Worm (Caenorhabditis elegans): Measurements from ENCODE around the gene C05C10.5.

DNA sequence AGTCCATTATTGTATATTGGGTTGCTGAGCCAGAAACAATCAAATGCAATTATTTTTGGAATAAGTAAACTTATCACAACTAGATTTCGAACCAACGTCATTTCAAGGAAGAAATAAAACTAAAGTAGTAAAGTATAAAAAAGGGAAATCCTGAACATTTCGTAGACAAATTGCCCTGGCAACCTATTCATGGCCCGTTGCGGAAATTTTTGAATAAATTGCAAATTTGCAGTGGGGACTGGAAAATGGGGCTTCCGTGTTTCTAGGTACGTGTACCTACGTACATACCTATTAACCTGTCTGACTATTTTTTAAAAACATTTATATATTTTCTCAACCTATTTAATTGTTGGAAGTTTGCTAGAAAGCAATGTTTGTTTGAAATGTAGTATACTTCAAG is 23.8 kb upstream of the C05C10.5 start, which contains the start of gene F26C11.3:
- TF ChIP-seq unc-62 (GFP tag; optimal IDR thresholded peaks at IDR 0.05 in 1 of 2) = no peak
- no peak for TF ChIP-seq unc-62 (tag; optimal IDR thresholded peaks at IDR 0.05)
- TF ChIP-seq egl-27 (tag; optimal IDR thresholded peaks at IDR 0.05) = no peak
- TF ChIP-seq pqm-1 (tag; optimal IDR thresholded peaks at IDR 0.05) = no peak
- no peak for TF ChIP-seq daf-16 (GFP tag; optimal IDR thresholded peaks at IDR 0.05)
- TF ChIP-seq daf-16 (tag; optimal IDR thresholded peaks at IDR 0.05) = no peak
- TF ChIP-seq daf-12 (tag; optimal IDR thresholded peaks at IDR 0.05) = no peak
- no peak for TF ChIP-seq attf-4 (tag; optimal IDR thresholded peaks at IDR 0.05)
- no peak for TF ChIP-seq dpl-1 (GFP tag; optimal IDR thresholded peaks at IDR 0.05)
- no peak for TF ChIP-seq mep-1 (tag; optimal IDR thresholded peaks at IDR 0.05)
- TF ChIP-seq zip-11 (GFP tag; IDR thresholded peaks at IDR 0.05) = no peak
- TF ChIP-seq jun-1 (tag; optimal IDR thresholded peaks at IDR 0.05) = no peak
- no peak for TF ChIP-seq skn-1 (tag; optimal IDR thresholded peaks at IDR 0.05)
- TF ChIP-seq tag-97 (GFP tag; IDR thresholded peaks at IDR 0.05) = no peak
- no peak for TF ChIP-seq dve-1 (tag; optimal IDR thresholded peaks at IDR 0.05; ENCODE audit: insufficient read depth)
- no peak for TF ChIP-seq lin-39 (tag; optimal IDR thresholded peaks at IDR 0.05)

Data from whole organism, L4 larva.